Worm (Caenorhabditis elegans) whole organism, early embryonic: ENCODE measurements around the gene T16D1.1.

Experiments
- B0310.2 ChIP-seq: sonication (generic microtip); optimal IDR thresholded peaks from 2 replicates; lab custom pipeline; 2016; ENCODE audit warnings: mild to moderate bottlenecking, missing genetic modification characterization, missing compliant biosample characterization
- aly-1 ChIP-seq: sonication (generic microtip); optimal IDR thresholded peaks from 2 replicates; lab custom pipeline; 2016; ENCODE audit warnings: missing genetic modification characterization, missing compliant biosample characterization
- ama-1 ChIP-seq: fragments of 150-350 bp; optimal IDR thresholded peaks from 2 replicates; lab custom pipeline; 2014
- ceh-13 ChIP-seq: fragments of 200-800 bp; sonication (Bioruptor generic); optimal IDR thresholded peaks from 2 replicates; lab custom pipeline; 2018; ENCODE audit warnings: mild to moderate bottlenecking, missing genetic modification characterization, missing compliant biosample characterization
- ets-7 ChIP-seq: sonication (generic microtip); optimal IDR thresholded peaks from 2 replicates; lab custom pipeline; 2016; ENCODE audit warnings: missing genotype, missing genetic modification characterization, missing compliant biosample characterization
- hmbx-1 ChIP-seq: sonication (generic microtip); optimal IDR thresholded peaks from 2 replicates; lab custom pipeline; 2016; ENCODE audit warnings: mild to moderate bottlenecking, missing genetic modification characterization, missing compliant biosample characterization
- hmg-4 ChIP-seq: fragments of 200-800 bp; sonication (Bioruptor generic); optimal IDR thresholded peaks from 2 replicates; lab custom pipeline; 2018; ENCODE audit warnings: mild to moderate bottlenecking, missing genetic modification characterization, missing compliant biosample characterization
- hnd-1 ChIP-seq: sonication (generic microtip); optimal IDR thresholded peaks from 2 replicates; lab custom pipeline; 2016; ENCODE audit warnings: missing genetic modification characterization, missing compliant biosample characterization
- sea-1 ChIP-seq: fragments of 200-800 bp; sonication (Bioruptor generic); conservative IDR thresholded peaks from 2 replicates; pipeline ENCODE4 v1.3.6; 2022; ENCODE audit warnings: missing genetic modification characterization, missing compliant biosample characterization
- tra-4 ChIP-seq: sonication (generic microtip); optimal IDR thresholded peaks from 2 replicates; lab custom pipeline; 2017; ENCODE audit warnings: missing genetic modification characterization, missing compliant biosample characterization

- TF ChIP-seq ama-1 (lab: Kevin White, UChicago) (no peak), ets-7 (tag; lab: Kevin White, UChicago) (no peak), hnd-1 (tag; lab: Kevin White, UChicago) (no peak), hmbx-1 (no peak), sea-1 (no peak), B0310.2 (tag; lab: Kevin White, UChicago) (no peak), ceh-13 (GFP tag; lab: Kevin White, UChicago) (no peak), aly-1 (tag; lab: Kevin White, UChicago) (no peak), hmg-4 (GFP tag; lab: Kevin White, UChicago) (no peak), tra-4 (tag; lab: Kevin White, UChicago) (no peak)
Observed at ce11 chrII:5194066-5194465, 47.4 kb downstream of the T16D1.1 start, which contains the start of gene msp-49.
